Worm (Caenorhabditis elegans) whole organism, L4/young adult: ENCODE results near the gene srsx-8.

Source experiments
- W03F9.2 ChIP-seq: fragments of 150-350 bp; optimal IDR thresholded peaks from 2 replicates; lab custom pipeline; 2014; ENCODE audit warnings: missing biosample characterization, missing genetic modification characterization
- dao-5 ChIP-seq: sonication (generic microtip); optimal IDR thresholded peaks from 2 replicates; lab custom pipeline; 2016; ENCODE audit warnings: missing genotype, missing genetic modification characterization, moderate library complexity, missing compliant biosample characterization

DNA sequence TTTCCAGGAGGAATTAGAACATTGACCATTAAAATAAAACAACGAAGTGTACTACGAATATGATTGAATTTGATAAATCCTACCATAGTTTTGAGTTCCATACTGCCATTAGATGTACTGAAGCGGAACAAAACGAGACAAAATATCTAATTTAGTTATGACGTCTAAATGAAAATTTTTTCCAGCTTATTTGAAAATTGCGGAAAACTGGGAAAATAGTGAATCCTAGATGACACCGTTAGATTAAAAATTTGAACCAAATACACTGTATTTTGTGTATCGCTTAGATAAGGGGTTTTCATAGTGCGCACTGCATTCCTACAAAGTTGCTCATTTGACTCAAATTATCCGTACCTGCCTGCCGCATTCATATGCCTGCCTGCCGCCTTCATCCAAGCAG is 21.7 kb downstream of the srsx-8 start, which contains the start of gene K02H11.4:
- no peak for TF ChIP-seq W03F9.2
- TF ChIP-seq dao-5 (tag; lab: Kevin White, UChicago), result no peak
